Worm (Caenorhabditis elegans): ENCODE measurements around the gene Y41E3.19.
"Not testable (repeated sequence)": the region's sequence is repeated elsewhere in the genome, so short reads cannot be mapped to it uniquely, and the experiment has no call there.

DNA sequence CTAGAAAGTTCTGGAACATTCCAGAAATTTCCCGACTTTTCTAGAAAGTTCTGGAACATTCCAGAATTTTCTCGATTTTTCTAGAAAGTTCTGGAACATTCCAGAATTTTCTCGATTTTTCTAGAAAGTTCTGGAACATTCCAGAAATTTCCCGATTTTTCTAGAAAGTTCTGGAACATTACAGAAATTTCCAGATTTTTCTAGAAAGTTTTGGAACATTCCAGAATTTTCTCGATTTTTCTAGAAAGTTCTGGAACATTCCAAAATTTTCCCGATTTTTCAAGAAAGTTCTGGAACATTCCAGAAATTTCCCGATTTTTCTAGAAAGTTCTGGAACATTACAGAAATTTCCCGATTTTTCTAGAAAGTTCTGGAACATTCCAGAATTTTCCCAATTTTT lies 3.2 kb downstream of the Y41E3.19 start:
- TF ChIP-seq ZK546.5 (tag; optimal IDR thresholded peaks at IDR 0.05); fkh-10 (GFP tag; optimal IDR thresholded peaks at IDR 0.05); rbr-2 (tag; optimal IDR thresholded peaks at IDR 0.05); ama-1 (optimal IDR thresholded peaks at IDR 0.05); jun-1 (tag; optimal IDR thresholded peaks at IDR 0.05): not testable (repeated sequence)
- peak; percentile 90 for TF ChIP-seq lin-1 (GFP tag; IDR thresholded peaks at IDR 0.05)

Data from whole organism, L4 larva.